Fruit fly (Drosophila melanogaster) S2 (cell line): ENCODE data around the gene CG6621.

Source experiments
- CG8478 ChIP-seq: fragments of >200 bp; optimal IDR thresholded peaks from 2 replicates; lab custom pipeline; 2018
- CTCF ChIP-seq, 2 experiments: fragments of >200 bp; optimal IDR thresholded peaks; 2 replicates each; lab custom pipeline; 2018

dm6 chr3R:10850636-10851035, 42.7 kb downstream of the CG6621 start:
- TF ChIP-seq CTCF (optimal IDR thresholded peaks at IDR 0.05; lab: Kevin White, UChicago) (no peak), CG8478 (lab: Kevin White, UChicago) (no peak)
